Worm (Caenorhabditis elegans) whole organism, young adult: ENCODE measurements around the gene C50F4.1.

Source experiments
- B0019.2 ChIP-seq: fragments of 200-800 bp; sonication (Bioruptor generic); conservative IDR thresholded peaks from 2 replicates; pipeline ENCODE4 v1.3.6; 2022; ENCODE audit warnings: missing genetic modification reagents, missing genetic modification characterization, missing compliant biosample characterization
- C17E4.6 ChIP-seq: fragments of 200-800 bp; sonication (Bioruptor generic); IDR thresholded peaks from 2 replicates; pipeline ENCODE4 v1.3.6; 2022; ENCODE audit warnings: missing genetic modification reagents, missing genetic modification characterization, missing compliant biosample characterization
- F10E7.11 ChIP-seq: sonication (generic microtip); optimal IDR thresholded peaks from 2 replicates; lab custom pipeline; 2017; ENCODE audit warnings: mild to moderate bottlenecking, missing genetic modification characterization, moderate library complexity, missing compliant biosample characterization
- F22D6.2 ChIP-seq: sonication (generic microtip); optimal IDR thresholded peaks from 2 replicates; lab custom pipeline; 2016; ENCODE audit warnings: mild to moderate bottlenecking, missing genetic modification characterization, missing compliant biosample characterization
- F23B12.7 ChIP-seq: sonication (generic microtip); optimal IDR thresholded peaks from 2 replicates; lab custom pipeline; 2017; ENCODE audit warnings: missing genetic modification characterization, mild to moderate bottlenecking, missing compliant biosample characterization, antibody characterized with exemption, moderate library complexity; ENCODE audit not compliant: insufficient read depth
- F33H1.4 ChIP-seq: fragments of 200-800 bp; sonication (Bioruptor generic); IDR thresholded peaks from 2 replicates; pipeline ENCODE4 v1.3.6; 2022; ENCODE audit warnings: missing genetic modification reagents, missing genetic modification characterization, missing compliant biosample characterization
- F37B4.10 ChIP-seq: fragments of 200-800 bp; sonication (Bioruptor generic); IDR thresholded peaks from 2 replicates; pipeline ENCODE4 v1.3.6; 2022; ENCODE audit warnings: missing genetic modification characterization, missing compliant biosample characterization
- F55B11.4 ChIP-seq: sonication (generic microtip); optimal IDR thresholded peaks from 2 replicates; lab custom pipeline; 2016; ENCODE audit warnings: missing compliant biosample characterization, missing genetic modification characterization, borderline replicate concordance; ENCODE audit not compliant: insufficient read depth
- F57C9.4 ChIP-seq: sonication (generic microtip); optimal IDR thresholded peaks from 2 replicates; lab custom pipeline; 2017; ENCODE audit warnings: mild to moderate bottlenecking, missing genetic modification characterization, missing compliant biosample characterization
- T07F8.4 ChIP-seq: sonication (generic microtip); optimal IDR thresholded peaks from 2 replicates; lab custom pipeline; 2016; ENCODE audit warnings: mild to moderate bottlenecking, missing genetic modification characterization, moderate library complexity, missing compliant biosample characterization
- Y56A3A.18 ChIP-seq: fragments of 200-800 bp; sonication (Bioruptor generic); IDR thresholded peaks from 2 replicates; pipeline ENCODE4 v1.3.6; 2022; ENCODE audit warnings: missing genetic modification reagents, missing genetic modification characterization, missing compliant biosample characterization
- Y67H2A.10 ChIP-seq: fragments of 200-800 bp; sonication (Bioruptor generic); conservative IDR thresholded peaks from 2 replicates; pipeline ENCODE4 v1.3.6; 2022; ENCODE audit warnings: missing genetic modification reagents, missing genetic modification characterization, missing compliant biosample characterization
- Y79H2A.3 ChIP-seq: fragments of 200-800 bp; sonication (Bioruptor generic); conservative IDR thresholded peaks from 2 replicates; pipeline ENCODE4 v1.3.6; 2022; ENCODE audit warnings: missing genetic modification reagents, missing genetic modification characterization, missing compliant biosample characterization
- ZK185.1 ChIP-seq: sonication (generic microtip); optimal IDR thresholded peaks from 2 replicates; lab custom pipeline; 2016; ENCODE audit warnings: mild to moderate bottlenecking, missing genetic modification characterization, missing compliant biosample characterization; ENCODE audit not compliant: poor library complexity, severe bottlenecking
- atf-7 ChIP-seq: sonication (generic microtip); optimal IDR thresholded peaks from 2 replicates; lab custom pipeline; 2017; ENCODE audit warnings: mild to moderate bottlenecking, missing genetic modification characterization, missing compliant biosample characterization
- attf-5 ChIP-seq: fragments of 200-800 bp; sonication (Bioruptor generic); optimal IDR thresholded peaks from 2 replicates; lab custom pipeline; 2018; ENCODE audit warnings: mild to moderate bottlenecking, missing genetic modification characterization, missing compliant biosample characterization
- ceh-100 ChIP-seq: fragments of 200-800 bp; sonication (Bioruptor generic); IDR thresholded peaks from 2 replicates; pipeline ENCODE4 v1.3.6; 2022; ENCODE audit warnings: missing genetic modification reagents, missing genetic modification characterization, missing compliant biosample characterization
- ceh-27 ChIP-seq: fragments of 200-800 bp; sonication (Bioruptor generic); optimal IDR thresholded peaks from 2 replicates; lab custom pipeline; 2018; ENCODE audit warnings: mild to moderate bottlenecking, missing genetic modification characterization, moderate library complexity, missing compliant biosample characterization
- ceh-40 ChIP-seq: fragments of 200-800 bp; sonication (Bioruptor generic); IDR thresholded peaks from 2 replicates; pipeline ENCODE4 v1.3.6; 2022; ENCODE audit warnings: missing genetic modification characterization, missing compliant biosample characterization
- ceh-58 ChIP-seq: fragments of 200-800 bp; sonication (Bioruptor generic); IDR thresholded peaks from 2 replicates; pipeline ENCODE4 v1.3.6; 2022; ENCODE audit warnings: missing genetic modification characterization, missing compliant biosample characterization
- ceh-91 ChIP-seq: fragments of 200-800 bp; sonication (Bioruptor generic); IDR thresholded peaks from 2 replicates; pipeline ENCODE4 v1.3.6; 2022; ENCODE audit warnings: missing genetic modification reagents, missing genetic modification characterization, missing compliant biosample characterization
- dpff-1 ChIP-seq: sonication (generic microtip); optimal IDR thresholded peaks from 2 replicates; lab custom pipeline; 2017; ENCODE audit warnings: mild to moderate bottlenecking, missing genetic modification characterization, missing compliant biosample characterization
- dpl-1 ChIP-seq: fragments of 150-350 bp; optimal IDR thresholded peaks from 2 replicates; lab custom pipeline; 2014; ENCODE audit warnings: missing biosample characterization, missing genetic modification reagents, missing genetic modification characterization
- fkh-3 ChIP-seq: sonication (generic microtip); optimal IDR thresholded peaks from 2 replicates; lab custom pipeline; 2016; ENCODE audit warnings: mild to moderate bottlenecking, missing genetic modification characterization, missing compliant biosample characterization
- gei-17 ChIP-seq: fragments of 200-800 bp; sonication (Bioruptor generic); optimal IDR thresholded peaks from 2 replicates; lab custom pipeline; 2018; ENCODE audit warnings: mild to moderate bottlenecking, missing genetic modification characterization, missing compliant biosample characterization
- hmg-1.2 ChIP-seq: fragments of 200-800 bp; sonication (Bioruptor generic); IDR thresholded peaks from 2 replicates; pipeline ENCODE4 v1.3.6; 2022; ENCODE audit warnings: missing genetic modification reagents, missing genetic modification characterization, missing compliant biosample characterization
- let-526 ChIP-seq: fragments of 200-800 bp; sonication (Bioruptor generic); IDR thresholded peaks from 2 replicates; pipeline ENCODE4 v1.3.6; 2022; ENCODE audit warnings: missing genetic modification reagents, missing genetic modification characterization, missing compliant biosample characterization
- lin-26 ChIP-seq: fragments of 200-800 bp; sonication (Bioruptor generic); IDR thresholded peaks from 2 replicates; pipeline ENCODE4 v1.3.6; 2022; ENCODE audit warnings: missing genetic modification reagents, missing genetic modification characterization, missing compliant biosample characterization
- lsl-1 ChIP-seq: fragments of 200-800 bp; sonication (Bioruptor generic); optimal IDR thresholded peaks from 2 replicates; lab custom pipeline; 2018; ENCODE audit warnings: mild to moderate bottlenecking, missing genetic modification characterization, moderate library complexity, missing compliant biosample characterization
- lsy-27 ChIP-seq: sonication (generic microtip); optimal IDR thresholded peaks from 2 replicates; lab custom pipeline; 2017; ENCODE audit warnings: missing genetic modification characterization, mild to moderate bottlenecking, missing compliant biosample characterization, antibody characterized with exemption, missing genotype, borderline replicate concordance; ENCODE audit not compliant: insufficient read depth
- madf-10 ChIP-seq: sonication (generic microtip); optimal IDR thresholded peaks from 2 replicates; lab custom pipeline; 2016; ENCODE audit warnings: mild to moderate bottlenecking, missing genetic modification characterization, missing compliant biosample characterization
- madf-3 ChIP-seq: fragments of 200-800 bp; sonication (Bioruptor generic); IDR thresholded peaks from 2 replicates; pipeline ENCODE4 v1.3.6; 2022; ENCODE audit warnings: missing genetic modification reagents, missing genetic modification characterization, missing compliant biosample characterization
- madf-8 ChIP-seq: fragments of 200-800 bp; sonication (Bioruptor generic); conservative IDR thresholded peaks from 2 replicates; pipeline ENCODE4 v1.3.6; 2022; ENCODE audit warnings: missing genetic modification reagents, missing genetic modification characterization, missing compliant biosample characterization
- nfyb-1 ChIP-seq: fragments of 200-800 bp; sonication (Bioruptor generic); IDR thresholded peaks from 2 replicates; pipeline ENCODE4 v1.3.6; 2022; ENCODE audit warnings: missing genetic modification reagents, missing genetic modification characterization, missing compliant biosample characterization
- nhr-80 ChIP-seq: sonication (generic microtip); optimal IDR thresholded peaks from 2 replicates; lab custom pipeline; 2016; ENCODE audit warnings: missing genetic modification characterization, missing compliant biosample characterization
- pbrm-1 ChIP-seq: fragments of 200-800 bp; sonication (Bioruptor generic); IDR thresholded peaks from 2 replicates; pipeline ENCODE4 v1.3.6; 2022; ENCODE audit warnings: missing genetic modification reagents, missing genetic modification characterization, missing compliant biosample characterization
- rec-8 ChIP-seq, 2 experiments: sonication (generic microtip); optimal IDR thresholded peaks; 2 replicates each; lab custom pipeline; 2016; ENCODE audit warnings: mild to moderate bottlenecking in 2 of 2, missing genetic modification characterization in 2 of 2, missing genetic modification reagents in 2 of 2, missing genotype in 2 of 2, missing biosample characterization in 1 of 2, missing compliant biosample characterization in 1 of 2, moderate library complexity in 1 of 2
- rpc-1 ChIP-seq, 2 experiments: fragments of 150-350 bp in 1 of 2; sonication (generic microtip) in 1 of 2; optimal IDR thresholded peaks; 2 replicates each; lab custom pipeline; 2014 to 2018; ENCODE audit warnings: missing biosample characterization in 1 of 2, missing genetic modification characterization in 1 of 2, missing genetic modification reagents in 1 of 2, missing genotype in 1 of 2
- snpc-1.1 ChIP-seq: sonication (generic microtip); optimal IDR thresholded peaks from 2 replicates; lab custom pipeline; 2017; ENCODE audit warnings: missing genetic modification characterization, mild to moderate bottlenecking, missing compliant biosample characterization, antibody characterized with exemption, moderate library complexity, missing genotype, missing genetic modification reagents; ENCODE audit not compliant: insufficient read depth
- snpc-1.3 ChIP-seq: sonication (generic microtip); optimal IDR thresholded peaks from 2 replicates; lab custom pipeline; 2017; ENCODE audit warnings: missing genetic modification characterization, mild to moderate bottlenecking, missing compliant biosample characterization, antibody characterized with exemption, moderate library complexity, missing genotype, missing genetic modification reagents; ENCODE audit not compliant: insufficient read depth
- snpc-4 ChIP-seq, 5 experiments: fragments of 150-350 bp in 1 of 5; sonication (generic microtip) in 4 of 5; optimal IDR thresholded peaks; 2 replicates each; lab custom pipeline; 2014 to 2018; ENCODE audit warnings: missing genetic modification characterization in 5 of 5, missing biosample characterization in 3 of 5, antibody characterized with exemption in 2 of 5, mild to moderate bottlenecking in 2 of 5, missing compliant biosample characterization in 2 of 5, missing genotype in 2 of 5, moderate library complexity in 2 of 5, missing genetic modification reagents in 1 of 5
- unc-130 ChIP-seq: sonication (generic microtip); optimal IDR thresholded peaks from 2 replicates; lab custom pipeline; 2016; ENCODE audit warnings: missing genetic modification reagents, missing genetic modification characterization, missing compliant biosample characterization
- xnd-1 ChIP-seq: sonication (generic microtip); optimal IDR thresholded peaks from 2 replicates; lab custom pipeline; 2016; ENCODE audit warnings: missing genotype, missing genetic modification reagents, missing genetic modification characterization, missing compliant biosample characterization
- zfh-2 ChIP-seq: fragments of 200-800 bp; sonication (Bioruptor generic); conservative IDR thresholded peaks from 2 replicates; pipeline ENCODE4 v1.3.6; 2022; ENCODE audit warnings: missing genetic modification reagents, missing genetic modification characterization, missing compliant biosample characterization
- ztf-18 ChIP-seq: sonication (generic microtip); optimal IDR thresholded peaks from 2 replicates; lab custom pipeline; 2016; ENCODE audit warnings: missing genotype, mild to moderate bottlenecking, missing genetic modification characterization, missing compliant biosample characterization
- ztf-25 ChIP-seq: fragments of 200-800 bp; sonication (Bioruptor generic); IDR thresholded peaks from 2 replicates; pipeline ENCODE4 v1.3.6; 2022; ENCODE audit warnings: missing genetic modification reagents, missing genetic modification characterization, missing compliant biosample characterization

Gene C50F4.1

ce11 chrV:9549459-9549858, 22.9 kb downstream of the C50F4.1 start, which contains the start of gene nstp-10 (continued):
- TF ChIP-seq B0019.2 (GFP tag; lab: Robert Waterston, UW): peak; percentile 98
- peak; percentile 81 for TF ChIP-seq snpc-1.1
- peak; percentile 91 for TF ChIP-seq xnd-1
- TF ChIP-seq Y67H2A.10 (GFP tag; lab: Robert Waterston, UW): peak; percentile 54; the same call in 1 of the 2 replicates
- TF ChIP-seq dpl-1 (GFP tag; lab: Kevin White, UChicago): peak; percentile 79
- TF ChIP-seq madf-3 (GFP tag; lab: Robert Waterston, UW): peak; percentile 91
- TF ChIP-seq F55B11.4 (tag; lab: Kevin White, UChicago): no peak
- TF ChIP-seq gei-17 (GFP tag; lab: Kevin White, UChicago): no peak
- TF ChIP-seq ceh-58: no peak
- no peak for TF ChIP-seq let-526 (GFP tag; lab: Robert Waterston, UW)
- peak; percentile 74 for TF ChIP-seq F33H1.4 (GFP tag; lab: Robert Waterston, UW)
- peak; percentile 76 for TF ChIP-seq ceh-100
- peak; percentile 96 for TF ChIP-seq ceh-91 (GFP tag; lab: Robert Waterston, UW)
- no peak for TF ChIP-seq F37B4.10 (GFP tag; lab: Robert Waterston, UW)
- no peak for TF ChIP-seq ceh-40 (GFP tag; lab: Robert Waterston, UW)
- peak; percentile 85 for TF ChIP-seq ztf-18
- peak; percentile 85 for TF ChIP-seq ceh-27
- peak; percentile 72; the same call in 1 of the 2 replicates for TF ChIP-seq lin-26 (GFP tag; lab: Robert Waterston, UW)
- no peak for TF ChIP-seq zfh-2 (GFP tag; lab: Robert Waterston, UW)
- TF ChIP-seq nfyb-1 (GFP tag; lab: Robert Waterston, UW): peak; percentile 77
- peak; percentile 91 for TF ChIP-seq madf-8 (GFP tag; lab: Robert Waterston, UW)
- no peak for TF ChIP-seq T07F8.4 (tag; lab: Kevin White, UChicago)
- TF ChIP-seq pbrm-1 (GFP tag; lab: Robert Waterston, UW): peak; percentile 94
- peak; percentile 49 for TF ChIP-seq ZK185.1 (tag; lab: Kevin White, UChicago)
- TF ChIP-seq rec-8 (tag; optimal IDR thresholded peaks at IDR 0.05; lab: Kevin White, UChicago): peak in 1 of 2 experiments; percentile 51
- TF ChIP-seq F57C9.4 (tag; lab: Kevin White, UChicago): no peak
- no peak for TF ChIP-seq madf-10
- TF ChIP-seq C17E4.6: peak; percentile 83
- no peak for TF ChIP-seq fkh-3 (tag; lab: Kevin White, UChicago)
- TF ChIP-seq hmg-1.2 (GFP tag; lab: Robert Waterston, UW): peak; percentile 69
- TF ChIP-seq snpc-4 (GFP tag; optimal IDR thresholded peaks at IDR 0.05; lab: Kevin White, UChicago): peak; percentile 59
- TF ChIP-seq snpc-4 (tag; optimal IDR thresholded peaks at IDR 0.05; lab: Kevin White, UChicago): peak; percentile 60 to 78 (median 74)
- TF ChIP-seq nhr-80: no peak
- TF ChIP-seq dpff-1 (tag; lab: Kevin White, UChicago): no peak
- no peak for TF ChIP-seq F22D6.2 (tag; lab: Kevin White, UChicago)
- peak; percentile 98 for TF ChIP-seq lsl-1 (GFP tag; lab: Kevin White, UChicago)
- peak; percentile 70 for TF ChIP-seq attf-5 (GFP tag; lab: Kevin White, UChicago)
- TF ChIP-seq unc-130 (GFP tag; lab: Kevin White, UChicago): peak; percentile 89
- peak; percentile 94 for TF ChIP-seq snpc-1.3 (tag; lab: Kevin White, UChicago)
- peak; percentile 77; the same call in 1 of the 2 replicates for TF ChIP-seq Y79H2A.3 (GFP tag; lab: Robert Waterston, UW)
- TF ChIP-seq F10E7.11: no peak
- no peak for TF ChIP-seq lsy-27 (tag; lab: Kevin White, UChicago)
- peak; percentile 85 for TF ChIP-seq F23B12.7 (tag; lab: Kevin White, UChicago)
- TF ChIP-seq Y56A3A.18 (GFP tag; lab: Robert Waterston, UW): no peak
- no peak for TF ChIP-seq atf-7
- no peak for TF ChIP-seq rpc-1 (optimal IDR thresholded peaks at IDR 0.05; lab: Kevin White, UChicago)
- no peak for TF ChIP-seq rpc-1 (tag; optimal IDR thresholded peaks at IDR 0.05; lab: Kevin White, UChicago)
- 0 out of 2 replicates have a peak, but pooled peaks have one; percentile 75 for TF ChIP-seq ztf-25 (GFP tag; lab: Robert Waterston, UW)
